Fruit fly (Drosophila melanogaster): ENCODE data around the gene pasha.

Gene pasha

DNA sequence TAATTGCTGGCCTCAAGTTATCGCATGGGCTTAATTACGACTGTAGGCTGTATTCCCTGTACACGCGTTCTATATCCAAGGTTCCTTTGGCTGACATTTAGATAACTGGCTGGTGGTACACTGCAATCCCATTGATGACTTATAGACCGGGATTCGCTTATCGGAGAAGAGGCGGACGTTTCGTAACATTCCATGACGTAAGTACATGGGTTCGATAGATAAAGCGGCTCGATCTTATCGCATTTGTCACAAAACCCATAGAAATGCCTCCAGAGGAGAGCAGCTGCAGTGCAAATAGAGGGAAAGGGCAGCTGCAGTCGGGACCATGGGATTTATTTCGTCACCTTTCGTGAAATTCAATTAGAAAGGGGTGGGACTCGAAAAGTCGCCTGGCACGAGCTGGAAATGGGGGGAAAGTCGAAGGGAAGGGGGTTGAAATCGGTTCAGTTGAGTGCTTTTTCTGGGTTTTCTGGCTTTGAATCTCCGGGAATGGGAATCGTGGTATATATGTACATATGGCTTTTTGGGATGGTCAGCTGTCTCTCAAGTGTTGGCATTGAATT, 10.4 kb upstream of the pasha start (continued):
- peak in 1 of 2 experiments; percentile 91 for TF ChIP-seq Pdp1 (GFP tag; optimal IDR thresholded peaks at IDR 0.05)
- TF ChIP-seq wdn (GFP tag; IDR thresholded peaks at IDR 0.05), result no peak
- TF ChIP-seq Ets65A (GFP tag), result peak; percentile 72
- TF ChIP-seq nerfin-2 (GFP tag; IDR thresholded peaks at IDR 0.05; ENCODE audit: partially characterized antibody), result no peak
- TF ChIP-seq CG10431 (GFP tag; optimal IDR thresholded peaks at IDR 0.05), result peak; percentile 25

DNA sequence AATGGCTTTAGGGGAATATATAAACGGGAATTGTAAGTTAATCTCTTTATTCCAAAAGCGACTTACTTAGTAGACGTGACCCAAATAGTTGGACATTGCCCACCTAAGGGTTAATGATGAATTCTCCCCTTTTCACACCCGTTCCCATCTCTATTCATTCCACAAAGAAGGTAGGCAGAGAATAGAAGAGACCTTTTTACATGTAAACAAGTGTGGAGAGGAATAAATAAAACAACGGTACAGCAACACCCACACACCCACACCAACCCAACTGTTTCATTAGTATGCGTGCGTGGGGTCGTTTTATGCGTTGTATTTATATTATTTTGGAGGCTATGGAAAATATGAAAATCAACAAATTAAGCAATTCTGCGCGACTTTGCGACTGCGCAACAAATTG, 9.7 kb upstream of the pasha start:
- TF ChIP-seq CG15601 (tag; optimal IDR thresholded peaks at IDR 0.05), result no peak
- TF ChIP-seq CG14441 (GFP tag; IDR thresholded peaks at IDR 0.05), result no peak
- no peak for TF ChIP-seq fd102C (GFP tag; optimal IDR thresholded peaks at IDR 0.05)
- TF ChIP-seq Six4 (GFP tag; optimal IDR thresholded peaks at IDR 0.05), result no peak
- no peak for TF ChIP-seq pnt (GFP tag; optimal IDR thresholded peaks at IDR 0.05)
- TF ChIP-seq Blimp-1 (GFP tag; optimal IDR thresholded peaks at IDR 0.05), result no peak
- TF ChIP-seq CG12659 (GFP tag; optimal IDR thresholded peaks at IDR 0.05), result no peak
- no peak for TF ChIP-seq Camta (GFP tag; optimal IDR thresholded peaks at IDR 0.05)
- TF ChIP-seq sc (optimal IDR thresholded peaks at IDR 0.05), result no peak
- TF ChIP-seq sc (GFP tag; optimal IDR thresholded peaks at IDR 0.05), result no peak
- no peak for TF ChIP-seq crp (GFP tag; optimal IDR thresholded peaks at IDR 0.05)
- no peak for TF ChIP-seq Atf-2 (GFP tag; optimal IDR thresholded peaks at IDR 0.05)
- no peak for TF ChIP-seq jigr1 (GFP tag; IDR thresholded peaks at IDR 0.05)
- no peak for TF ChIP-seq bab2 (GFP tag; optimal IDR thresholded peaks at IDR 0.05)
- TF ChIP-seq dan (GFP tag; IDR thresholded peaks at IDR 0.05), result no peak
- no peak for TF ChIP-seq Ssrp (tag; optimal IDR thresholded peaks at IDR 0.05)
- TF ChIP-seq p53 (GFP tag; optimal IDR thresholded peaks at IDR 0.05), result no peak
- no peak for TF ChIP-seq gt (GFP tag; IDR thresholded peaks at IDR 0.05)
- no peak for TF ChIP-seq Hr3 (GFP tag; optimal IDR thresholded peaks at IDR 0.05)
- no peak for TF ChIP-seq Myb (GFP tag; optimal IDR thresholded peaks at IDR 0.05)
- no peak for TF ChIP-seq CG16815 (GFP tag; optimal IDR thresholded peaks at IDR 0.05)
- TF ChIP-seq CG15696 (tag; optimal IDR thresholded peaks at IDR 0.05), result peak; percentile 18
- TF ChIP-seq tgo (GFP tag; IDR thresholded peaks at IDR 0.05), result no peak
- TF ChIP-seq hth (optimal IDR thresholded peaks at IDR 0.05), result no peak
- no peak for TF ChIP-seq CG17829 (tag; optimal IDR thresholded peaks at IDR 0.05)
- TF ChIP-seq psq (GFP tag; optimal IDR thresholded peaks at IDR 0.05), result no peak
- no peak for TF ChIP-seq wdn (GFP tag; IDR thresholded peaks at IDR 0.05)
- TF ChIP-seq toy (GFP tag; IDR thresholded peaks at IDR 0.05), result no peak
- no peak for TF ChIP-seq otp (GFP tag; IDR thresholded peaks at IDR 0.05)
- peak; percentile 43 for TF ChIP-seq Kr (GFP tag; optimal IDR thresholded peaks at IDR 0.05)
- no peak for TF ChIP-seq chm (GFP tag; IDR thresholded peaks at IDR 0.05)
- TF ChIP-seq CG13775 (GFP tag; optimal IDR thresholded peaks at IDR 0.05), result peak; percentile 9
- no peak for TF ChIP-seq ems (GFP tag; optimal IDR thresholded peaks at IDR 0.05)
- no peak for TF ChIP-seq Opbp (GFP tag; IDR thresholded peaks at IDR 0.05; ENCODE audit: partially characterized antibody)
- TF ChIP-seq croc (GFP tag; conservative IDR thresholded peaks at IDR 0.05), result no peak
- no peak for TF ChIP-seq CG8765 (GFP tag; IDR thresholded peaks at IDR 0.05)
- no peak for TF ChIP-seq crc (GFP tag; optimal IDR thresholded peaks at IDR 0.05)
- no peak for TF ChIP-seq cad (GFP tag; optimal IDR thresholded peaks at IDR 0.05)
- TF ChIP-seq sd (tag; optimal IDR thresholded peaks at IDR 0.05), result no peak
- peak; percentile 9 for TF ChIP-seq CG11723 (GFP tag; optimal IDR thresholded peaks at IDR 0.05)
- no peak for TF ChIP-seq Hmx (GFP tag; optimal IDR thresholded peaks at IDR 0.05)
- no peak for TF ChIP-seq CG7963 (GFP tag; IDR thresholded peaks at IDR 0.05; ENCODE audit: partially characterized antibody)
- no peak for TF ChIP-seq wek (GFP tag; optimal IDR thresholded peaks at IDR 0.05)
- peak; percentile 21 for TF ChIP-seq CG12104 (GFP tag; optimal IDR thresholded peaks at IDR 0.05)
- TF ChIP-seq CG13624 (GFP tag; optimal IDR thresholded peaks at IDR 0.05), result peak; percentile 50
- TF ChIP-seq CG31441 (GFP tag; IDR thresholded peaks at IDR 0.05), result no peak
- TF ChIP-seq Aef1 (GFP tag; IDR thresholded peaks at IDR 0.05), result no peak

Measured in whole organism, embryonic.